Fruit fly (Drosophila melanogaster) whole organism, wandering third instar larva: ENCODE data around the gene spg.
A peak's percentile ranks its signal among the peaks of the same experiment; 100 is the strongest.

Source experiments
- Abd-B ChIP-seq: fragments of >200 bp; optimal IDR thresholded peaks from 2 replicates; lab custom pipeline; 2017; ENCODE audit warnings: missing biosample characterization, missing genetic modification characterization
- CG32264 ChIP-seq: fragments of 200-800 bp; sonication (Bioruptor generic); optimal IDR thresholded peaks from 2 replicates; lab custom pipeline; 2016; ENCODE audit warnings: missing biosample characterization, missing genetic modification characterization
- CG9705 ChIP-seq: fragments of 200-800 bp; sonication (Bioruptor generic); optimal IDR thresholded peaks from 2 replicates; lab custom pipeline; 2018; ENCODE audit warnings: missing biosample characterization, mild to moderate bottlenecking, missing genetic modification characterization
- CrebA ChIP-seq: fragments of 200-800 bp; sonication (Bioruptor generic); optimal IDR thresholded peaks from 2 replicates; lab custom pipeline; 2016; ENCODE audit warnings: missing biosample characterization, mild to moderate bottlenecking, missing genetic modification characterization, borderline replicate concordance
- Dfd ChIP-seq: fragments of >200 bp; optimal IDR thresholded peaks from 2 replicates; lab custom pipeline; 2017; ENCODE audit warnings: missing biosample characterization, missing genetic modification characterization
- Dif ChIP-seq: fragments of 200-275, 200-300 bp; sonication (Bioruptor generic); optimal IDR thresholded peaks from 2 replicates; lab custom pipeline; 2018; ENCODE audit warnings: missing biosample characterization, missing genetic modification characterization; ENCODE audit not compliant: partially characterized antibody
- GATAd ChIP-seq: sonication (Bioruptor generic); optimal IDR thresholded peaks from 2 replicates; lab custom pipeline; 2016; ENCODE audit warnings: missing biosample characterization, missing genetic modification characterization
- HLH106 ChIP-seq: fragments of 200-800 bp; optimal IDR thresholded peaks from 3 replicates; lab custom pipeline; 2019; ENCODE audit warnings: missing biosample characterization, mild to moderate bottlenecking, missing genetic modification characterization, moderate library complexity
- Hnf4 ChIP-seq: fragments of 200-800 bp; sonication (Bioruptor generic); optimal IDR thresholded peaks from 2 replicates; lab custom pipeline; 2016; ENCODE audit warnings: missing biosample characterization, mild to moderate bottlenecking, missing genetic modification characterization
- Hr78 ChIP-seq: fragments of >200 bp; optimal IDR thresholded peaks from 2 replicates; lab custom pipeline; 2017; ENCODE audit warnings: missing biosample characterization, missing genetic modification characterization
- Hr83 ChIP-seq: fragments of 200-300 bp; sonication (Bioruptor generic); optimal IDR thresholded peaks from 2 replicates; lab custom pipeline; 2016; ENCODE audit warnings: missing biosample characterization, mild to moderate bottlenecking, missing genetic modification characterization, moderate library complexity; ENCODE audit not compliant: poor library complexity, severe bottlenecking
- Jra ChIP-seq: sonication (Bioruptor generic); optimal IDR thresholded peaks from 2 replicates; lab custom pipeline; 2016; ENCODE audit warnings: missing biosample characterization, missing genetic modification characterization
- Mio ChIP-seq: sonication (Bioruptor generic); optimal IDR thresholded peaks from 2 replicates; lab custom pipeline; 2016; ENCODE audit warnings: missing biosample characterization, missing genetic modification characterization
- Myc ChIP-seq: fragments of >200 bp; optimal IDR thresholded peaks from 2 replicates; lab custom pipeline; 2017
- N ChIP-seq: fragments of >200 bp; optimal IDR thresholded peaks from 2 replicates; lab custom pipeline; 2018; ENCODE audit warnings: missing biosample characterization, missing external identifiers, missing genetic modification characterization
- OdsH ChIP-seq: fragments of 200-800 bp; sonication (Bioruptor generic); optimal IDR thresholded peaks from 2 replicates; lab custom pipeline; 2016; ENCODE audit warnings: missing biosample characterization, mild to moderate bottlenecking, missing genetic modification characterization
- Rel ChIP-seq, 2 experiments: fragments of 200-800 bp; sonication (Bioruptor generic) in 1 of 2; optimal IDR thresholded peaks; 2 replicates in 1 of 2; 3 replicates in 1 of 2; lab custom pipeline; 2016 to 2019; ENCODE audit warnings: mild to moderate bottlenecking in 2 of 2, missing biosample characterization in 2 of 2, missing genetic modification characterization in 2 of 2, moderate library complexity in 1 of 2
- Sp1 ChIP-seq: fragments of 200-800 bp; sonication (Bioruptor generic); optimal IDR thresholded peaks from 3 replicates; lab custom pipeline; 2019; ENCODE audit warnings: missing biosample characterization, mild to moderate bottlenecking, missing genetic modification characterization, moderate library complexity
- Vsx2 ChIP-seq: fragments of 200-300, 225-300 bp; sonication (Bioruptor generic); optimal IDR thresholded peaks from 2 replicates; lab custom pipeline; 2018; ENCODE audit warnings: missing biosample characterization, missing genetic modification characterization; ENCODE audit not compliant: partially characterized antibody
- br ChIP-seq: fragments of 200-800 bp; sonication (Bioruptor generic); optimal IDR thresholded peaks from 2 replicates; lab custom pipeline; 2016; ENCODE audit warnings: missing biosample characterization, missing genetic modification characterization
- brk ChIP-seq: fragments of 200-800 bp; sonication (Bioruptor generic); optimal IDR thresholded peaks from 2 replicates; lab custom pipeline; 2016; ENCODE audit warnings: missing biosample characterization, mild to moderate bottlenecking, missing genetic modification characterization
- dl ChIP-seq, 2 experiments: fragments of 175-275, 200-275 bp in 1 of 2; fragments of 200-275 bp in 1 of 2; sonication (Bioruptor generic); optimal IDR thresholded peaks; lab custom pipeline; 2018; ENCODE audit warnings: mild to moderate bottlenecking in 2 of 2, missing biosample characterization in 2 of 2, missing genetic modification characterization in 2 of 2, moderate library complexity in 2 of 2; ENCODE audit not compliant: partially characterized antibody in 2 of 2, insufficient read depth in 1 of 2
- dmrt93B ChIP-seq: fragments of 200-800 bp; sonication (Bioruptor generic); optimal IDR thresholded peaks from 2 replicates; lab custom pipeline; 2018; ENCODE audit warnings: missing biosample characterization, mild to moderate bottlenecking, missing genetic modification characterization
- dsf ChIP-seq: sonication (Bioruptor generic); optimal IDR thresholded peaks from 2 replicates; lab custom pipeline; 2016; ENCODE audit warnings: missing biosample characterization, missing genetic modification characterization, borderline replicate concordance
- ey ChIP-seq: fragments of 200-800 bp; sonication (Bioruptor generic); optimal IDR thresholded peaks from 2 replicates; lab custom pipeline; 2016; ENCODE audit warnings: missing biosample characterization, missing genetic modification characterization
- foxo ChIP-seq, 2 experiments: fragments of 200-800 bp; sonication (Bioruptor generic); optimal IDR thresholded peaks; 2 replicates in 1 of 2; 3 replicates in 1 of 2; lab custom pipeline; 2016 to 2017; ENCODE audit warnings: missing biosample characterization in 2 of 2, missing genetic modification characterization in 2 of 2
- fru ChIP-seq: fragments of 200-800 bp; sonication (Bioruptor generic); optimal IDR thresholded peaks from 3 replicates; lab custom pipeline; 2016; ENCODE audit warnings: missing biosample characterization, mild to moderate bottlenecking, missing genetic modification characterization
- h ChIP-seq: fragments of 200-800 bp; sonication (Bioruptor generic); optimal IDR thresholded peaks from 3 replicates; lab custom pipeline; 2016; ENCODE audit warnings: missing biosample characterization, mild to moderate bottlenecking, missing genetic modification characterization
- jim ChIP-seq: fragments of 175-275, 200-325 bp; sonication (Bioruptor generic); optimal IDR thresholded peaks from 2 replicates; lab custom pipeline; 2016; ENCODE audit warnings: missing biosample characterization, mild to moderate bottlenecking, missing genetic modification characterization
- lola ChIP-seq: fragments of >200 bp; optimal IDR thresholded peaks from 2 replicates; lab custom pipeline; 2017; ENCODE audit warnings: missing biosample characterization, missing genetic modification characterization
- pan ChIP-seq: fragments of >200 bp; optimal IDR thresholded peaks from 2 replicates; lab custom pipeline; 2017
- psq ChIP-seq: fragments of 200-800 bp; sonication (Bioruptor generic); optimal IDR thresholded peaks from 3 replicates; lab custom pipeline; 2017; ENCODE audit warnings: missing biosample characterization, mild to moderate bottlenecking, missing genetic modification characterization, moderate library complexity
- rgr ChIP-seq: fragments of 200-800 bp; sonication (Bioruptor generic); optimal IDR thresholded peaks from 3 replicates; lab custom pipeline; 2016; ENCODE audit warnings: missing biosample characterization, mild to moderate bottlenecking, missing genetic modification characterization
- sage ChIP-seq: fragments of 200-800 bp; sonication (Bioruptor generic); optimal IDR thresholded peaks from 2 replicates; lab custom pipeline; 2016; ENCODE audit warnings: missing biosample characterization, mild to moderate bottlenecking, missing genetic modification characterization
- sv ChIP-seq: fragments of 200-800 bp; sonication (Bioruptor generic); optimal IDR thresholded peaks from 3 replicates; lab custom pipeline; 2016; ENCODE audit warnings: missing biosample characterization, missing genetic modification characterization
- tai ChIP-seq: sonication (Bioruptor generic); optimal IDR thresholded peaks from 2 replicates; lab custom pipeline; 2016; ENCODE audit warnings: missing biosample characterization, missing genetic modification characterization
- usp ChIP-seq: fragments of >200 bp; optimal IDR thresholded peaks from 2 replicates; lab custom pipeline; 2017; ENCODE audit warnings: missing biosample characterization, missing genetic modification characterization
- woc ChIP-seq: sonication (Bioruptor generic); optimal IDR thresholded peaks from 2 replicates; lab custom pipeline; 2016; ENCODE audit warnings: missing biosample characterization, mild to moderate bottlenecking, missing genetic modification characterization

The spg gene

DNA sequence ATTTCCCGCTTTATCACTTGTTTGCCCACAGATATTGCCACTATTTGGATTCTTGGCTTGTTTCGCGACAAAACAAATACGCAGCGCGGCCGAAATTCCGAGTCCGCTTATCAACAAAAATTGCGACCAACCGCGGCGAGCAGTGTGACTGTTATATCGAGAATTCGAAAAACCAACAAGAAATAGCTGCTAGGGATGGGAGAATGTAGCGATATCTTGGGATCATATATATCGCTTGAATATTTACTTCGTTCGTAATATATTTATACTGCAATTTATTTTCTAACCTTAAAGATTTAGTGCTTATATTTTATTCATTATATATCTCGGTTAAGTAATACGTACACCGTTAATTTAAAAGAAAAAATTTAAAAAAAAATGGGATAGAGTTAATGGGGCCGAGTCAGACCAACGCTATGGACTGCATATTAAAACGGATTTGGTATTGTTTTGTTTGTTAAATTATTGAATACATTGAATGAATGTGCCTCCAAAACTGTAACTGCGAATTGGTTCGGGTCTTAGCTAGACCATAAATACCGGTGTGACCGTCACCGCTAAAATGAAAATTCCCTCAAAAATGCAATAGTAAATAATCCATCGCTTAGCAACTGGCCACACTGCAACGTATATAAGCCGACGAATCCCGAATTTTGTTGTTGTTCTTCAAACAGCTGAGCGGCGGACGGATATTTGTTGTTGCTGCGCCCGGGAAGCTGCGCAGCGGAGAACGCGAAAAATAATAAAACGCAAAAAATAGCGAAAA is at the start of gene spg, which contains the start of gene Apc:
Gene spg, plus strand, starts transcription at position 660 of the 766 bp plus-strand sequence.
Gene Apc, minus strand, starts transcription at position 138 of the 766 bp plus-strand sequence.
- TF ChIP-seq sv (no peak), Vsx2 (GFP tag; lab: Kevin White, UChicago) (no peak), CrebA (GFP tag; lab: Kevin White, UChicago) (no peak), brk (GFP tag; lab: Kevin White, UChicago) (no peak), dmrt93B (GFP tag; lab: Kevin White, UChicago) (no peak), Dfd (GFP tag; lab: Kevin White, UChicago) (no peak), lola (GFP tag; lab: Kevin White, UChicago) (no peak), Sp1 (GFP tag; lab: Kevin White, UChicago) (peak; percentile 41), fru (GFP tag; lab: Kevin White, UChicago) (peak; percentile 24), GATAd (no peak), Hr83 (peak; percentile 16), N (GFP tag; lab: Kevin White, UChicago) (no peak), br (peak; percentile 50), Hnf4 (GFP tag; lab: Kevin White, UChicago) (no peak), psq (peak; percentile 5), Rel (GFP tag; optimal IDR thresholded peaks at IDR 0.05; lab: Kevin White, UChicago) (no peak), Rel (tag; optimal IDR thresholded peaks at IDR 0.05; lab: Kevin White, UChicago) (no peak), Abd-B (GFP tag; lab: Kevin White, UChicago) (no peak), Dif (GFP tag; lab: Kevin White, UChicago) (peak; percentile 18), HLH106 (peak; percentile 39), jim (GFP tag; lab: Kevin White, UChicago) (peak; percentile 9), Hr78 (GFP tag; lab: Kevin White, UChicago) (no peak), CG32264 (GFP tag; lab: Kevin White, UChicago) (no peak), usp (no peak), foxo (GFP tag; optimal IDR thresholded peaks at IDR 0.05; lab: Kevin White, UChicago) (peak in 1 of 2 experiments; percentile 4), ey (GFP tag; lab: Kevin White, UChicago) (peak; percentile 14), CG9705 (no peak), rgr (GFP tag; lab: Kevin White, UChicago) (peak; percentile 25), dsf (GFP tag; lab: Kevin White, UChicago) (no peak), Mio (no peak), OdsH (GFP tag; lab: Kevin White, UChicago) (peak; percentile 47), Jra (GFP tag; lab: Kevin White, UChicago) (no peak), h (peak; percentile 48), tai (GFP tag; lab: Kevin White, UChicago) (no peak), Myc (lab: Kevin White, UChicago) (peak; percentile 77), dl (GFP tag; optimal IDR thresholded peaks at IDR 0.05; lab: Kevin White, UChicago; ENCODE audit: insufficient read depth in 1 of 2, partially characterized antibody in 2 of 2) (no peak), woc (GFP tag; lab: Kevin White, UChicago) (peak; percentile 16), pan (lab: Kevin White, UChicago) (no peak), sage (GFP tag; lab: Kevin White, UChicago) (peak; percentile 8)

DNA sequence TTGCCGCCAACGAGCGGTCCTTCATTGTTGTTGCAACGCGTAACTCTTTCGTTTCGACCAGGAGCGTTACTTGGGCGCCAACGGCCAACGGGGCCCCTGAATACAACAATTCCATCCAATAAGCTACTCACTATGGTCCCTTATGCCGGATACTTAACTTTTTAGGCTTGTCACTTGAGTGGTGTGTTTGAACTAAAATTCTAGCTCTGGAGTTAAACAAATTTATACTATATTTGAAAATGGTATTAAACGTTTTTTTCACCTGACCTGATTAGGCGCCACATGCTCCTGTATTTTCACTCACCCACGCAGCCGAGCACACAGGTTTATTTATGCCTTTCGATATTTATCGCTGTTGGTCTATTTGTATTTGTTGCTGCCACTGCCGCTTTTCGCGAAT is 39.9 kb upstream of the spg start:
- TF ChIP-seq h (no peak), pan (lab: Kevin White, UChicago) (no peak), br (no peak), CG9705 (no peak), psq (no peak), rgr (GFP tag; lab: Kevin White, UChicago) (no peak), fru (GFP tag; lab: Kevin White, UChicago) (peak; percentile 26), Hr83 (no peak), Rel (GFP tag; optimal IDR thresholded peaks at IDR 0.05; lab: Kevin White, UChicago) (no peak), Rel (tag; optimal IDR thresholded peaks at IDR 0.05; lab: Kevin White, UChicago) (no peak)
- TF ChIP-seq, all 38 proteins: peak for 1
